Fruit fly (Drosophila melanogaster) whole organism, prepupa: ENCODE results near the gene Capa.

Experiments used
- Blimp-1 ChIP-seq: fragments of 200-800 bp; sonication (Bioruptor generic); optimal IDR thresholded peaks from 3 replicates; lab custom pipeline; 2017; ENCODE audit warnings: missing biosample characterization, missing genetic modification characterization, mild to moderate bottlenecking, moderate library complexity, missing genetic modification reagents
- CG10631 ChIP-seq: fragments of 200-800 bp; sonication (Bioruptor generic); optimal IDR thresholded peaks from 2 replicates; lab custom pipeline; 2016; ENCODE audit warnings: missing biosample characterization, missing genetic modification characterization
- CG10669 ChIP-seq: fragments of 200-800 bp; sonication (Bioruptor generic); optimal IDR thresholded peaks from 3 replicates; lab custom pipeline; 2018; ENCODE audit warnings: missing biosample characterization, mild to moderate bottlenecking, missing genetic modification characterization, moderate library complexity
- CG11294 ChIP-seq: fragments of 200-800 bp; sonication (Bioruptor generic); IDR thresholded peaks from 2 replicates; pipeline ENCODE4 v1.3.6; 2022; ENCODE audit warnings: missing biosample characterization, missing genetic modification characterization
- CG11762 ChIP-seq: fragments of 200-800 bp; sonication (Bioruptor generic); optimal IDR thresholded peaks from 3 replicates; lab custom pipeline; 2016; ENCODE audit warnings: missing biosample characterization, missing genetic modification characterization; ENCODE audit not compliant: insufficient read depth
- CG11902 ChIP-seq: fragments of 200-800 bp; sonication (Bioruptor generic); optimal IDR thresholded peaks from 3 replicates; lab custom pipeline; 2016; ENCODE audit warnings: missing biosample characterization, missing genetic modification characterization
- CG1621 ChIP-seq: fragments of 200-800 bp; sonication (Bioruptor generic); optimal IDR thresholded peaks from 3 replicates; lab custom pipeline; 2018; ENCODE audit warnings: missing biosample characterization, mild to moderate bottlenecking, missing genetic modification characterization
- CG16779 ChIP-seq: fragments of 200-800 bp; sonication (Bioruptor generic); optimal IDR thresholded peaks from 3 replicates; lab custom pipeline; 2017; ENCODE audit warnings: missing biosample characterization, mild to moderate bottlenecking, missing genetic modification characterization
- CG3032 ChIP-seq: fragments of 200-800 bp; optimal IDR thresholded peaks from 2 replicates; lab custom pipeline; 2019; ENCODE audit warnings: missing biosample characterization, mild to moderate bottlenecking, missing genetic modification characterization, moderate library complexity
- CG32006 ChIP-seq: fragments of 200-800 bp; sonication (Bioruptor generic); optimal IDR thresholded peaks from 3 replicates; lab custom pipeline; 2017; ENCODE audit warnings: missing biosample characterization, mild to moderate bottlenecking, missing genetic modification characterization
- CG3919 ChIP-seq: fragments of 200-800 bp; sonication (Bioruptor generic); optimal IDR thresholded peaks from 3 replicates; lab custom pipeline; 2016; ENCODE audit warnings: missing biosample characterization, missing genetic modification characterization
- CG4318 ChIP-seq: fragments of 200-800 bp; sonication (Bioruptor generic); optimal IDR thresholded peaks from 3 replicates; lab custom pipeline; 2017; ENCODE audit warnings: missing biosample characterization, mild to moderate bottlenecking, missing genetic modification characterization
- CG6163 ChIP-seq: fragments of 200-800 bp; sonication (Bioruptor generic); IDR thresholded peaks from 3 replicates; pipeline ENCODE4 v1.3.6; 2022; ENCODE audit warnings: missing biosample characterization, missing genetic modification characterization
- CG6276 ChIP-seq: fragments of 200-800 bp; sonication (Bioruptor generic); optimal IDR thresholded peaks from 2 replicates; lab custom pipeline; 2017; ENCODE audit warnings: missing biosample characterization, mild to moderate bottlenecking, missing genetic modification characterization
- CG6808 ChIP-seq: fragments of 200-800 bp; sonication (Bioruptor generic); optimal IDR thresholded peaks from 3 replicates; lab custom pipeline; 2017; ENCODE audit warnings: missing biosample characterization, missing genetic modification characterization, mild to moderate bottlenecking, moderate library complexity, missing genetic modification reagents
- CG6854 ChIP-seq: fragments of 200-800 bp; sonication (Bioruptor generic); optimal IDR thresholded peaks from 2 replicates; lab custom pipeline; 2017; ENCODE audit warnings: missing biosample characterization, mild to moderate bottlenecking, missing genetic modification characterization
- CG8632 ChIP-seq: fragments of 200-800 bp; sonication (Bioruptor generic); optimal IDR thresholded peaks from 3 replicates; lab custom pipeline; 2016; ENCODE audit warnings: missing biosample characterization, missing genetic modification characterization
- Eip75B ChIP-seq: fragments of 200-800 bp; sonication (Bioruptor generic); optimal IDR thresholded peaks from 3 replicates; lab custom pipeline; 2016; ENCODE audit warnings: missing biosample characterization, missing genetic modification characterization
- Eip78C ChIP-seq: fragments of 200-800 bp; sonication (Bioruptor generic); peaks from one replicate; lab custom pipeline; 2016; ENCODE audit warnings: missing biosample characterization, missing genetic modification characterization
- Ets21C ChIP-seq: fragments of 200-800 bp; sonication (Bioruptor generic); optimal IDR thresholded peaks from 3 replicates; lab custom pipeline; 2016; ENCODE audit warnings: missing biosample characterization, missing genetic modification characterization
- Hr38 ChIP-seq: sonication (Bioruptor generic); optimal IDR thresholded peaks from 2 replicates; lab custom pipeline; 2016; ENCODE audit warnings: missing biosample characterization, missing genetic modification characterization
- Hr39 ChIP-seq: fragments of 200-800 bp; sonication (Bioruptor generic); optimal IDR thresholded peaks from 2 replicates; lab custom pipeline; 2016; ENCODE audit warnings: missing biosample characterization, missing genetic modification characterization
- Hr4 ChIP-seq: fragments of 200-800 bp; sonication (Bioruptor generic); optimal IDR thresholded peaks from 3 replicates; lab custom pipeline; 2016; ENCODE audit warnings: missing biosample characterization, missing genetic modification characterization
- OdsH ChIP-seq: fragments of 200-800 bp; sonication (Bioruptor generic); optimal IDR thresholded peaks from 3 replicates; lab custom pipeline; 2016; ENCODE audit warnings: missing biosample characterization, missing genetic modification characterization
- Smox ChIP-seq: fragments of 200-800 bp; sonication (Bioruptor generic); optimal IDR thresholded peaks from 3 replicates; lab custom pipeline; 2016; ENCODE audit warnings: missing biosample characterization, missing genetic modification characterization
- Sox102F ChIP-seq: fragments of 200-800 bp; sonication (Bioruptor generic); optimal IDR thresholded peaks from 2 replicates; lab custom pipeline; 2016; ENCODE audit warnings: missing biosample characterization, mild to moderate bottlenecking, missing genetic modification characterization
- Sox14 ChIP-seq: fragments of 200-800 bp; sonication (Bioruptor generic); optimal IDR thresholded peaks from 3 replicates; lab custom pipeline; 2016; ENCODE audit warnings: missing biosample characterization, missing genetic modification characterization
- acj6 ChIP-seq: fragments of 200-800 bp; sonication (Bioruptor generic); optimal IDR thresholded peaks from 3 replicates; lab custom pipeline; 2016; ENCODE audit warnings: missing biosample characterization, missing genetic modification characterization
- cyc ChIP-seq: fragments of 200-800 bp; sonication (Bioruptor generic); optimal IDR thresholded peaks from 3 replicates; lab custom pipeline; 2016; ENCODE audit warnings: missing biosample characterization, missing genetic modification characterization
- dsx ChIP-seq: fragments of 200-800 bp; optimal IDR thresholded peaks from 3 replicates; lab custom pipeline; 2019; ENCODE audit warnings: missing biosample characterization, mild to moderate bottlenecking, missing genetic modification characterization, moderate library complexity; ENCODE audit not compliant: poor library complexity, severe bottlenecking
- eg ChIP-seq: fragments of 200-800 bp; sonication (Bioruptor generic); IDR thresholded peaks from 3 replicates; pipeline ENCODE4 v1.3.6; 2022; ENCODE audit warnings: missing biosample characterization, missing genetic modification characterization
- esn ChIP-seq: fragments of 200-800 bp; sonication (Bioruptor generic); optimal IDR thresholded peaks from 2 replicates; lab custom pipeline; 2016; ENCODE audit warnings: missing biosample characterization, mild to moderate bottlenecking, missing genetic modification characterization, moderate library complexity
- fd59A ChIP-seq: fragments of 200-800 bp; sonication (Bioruptor generic); optimal IDR thresholded peaks from 2 replicates; lab custom pipeline; 2017; ENCODE audit warnings: missing biosample characterization, mild to moderate bottlenecking, missing genetic modification characterization, missing genetic modification reagents
- fd85E ChIP-seq: fragments of 200-800 bp; sonication (Bioruptor generic); optimal IDR thresholded peaks from 3 replicates; lab custom pipeline; 2016; ENCODE audit warnings: missing biosample characterization, missing genetic modification characterization
- fkh ChIP-seq: fragments of 200-800 bp; sonication (Bioruptor generic); optimal IDR thresholded peaks from 3 replicates; lab custom pipeline; 2017; ENCODE audit warnings: missing biosample characterization, mild to moderate bottlenecking, missing genetic modification characterization, moderate library complexity
- lz ChIP-seq: fragments of 200-800 bp; sonication (Bioruptor generic); optimal IDR thresholded peaks from 3 replicates; lab custom pipeline; 2016; ENCODE audit warnings: missing biosample characterization, missing genetic modification characterization
- net ChIP-seq: fragments of 200-800 bp; sonication (Bioruptor generic); optimal IDR thresholded peaks from 3 replicates; lab custom pipeline; 2016; ENCODE audit warnings: missing biosample characterization, missing genetic modification characterization
- pdm3 ChIP-seq: fragments of 200-800 bp; sonication (Bioruptor generic); optimal IDR thresholded peaks from 3 replicates; lab custom pipeline; 2016; ENCODE audit warnings: missing biosample characterization, missing genetic modification characterization
- salr ChIP-seq, 2 experiments: fragments of 200-800 bp; sonication (Bioruptor generic); optimal IDR thresholded peaks; 3 replicates each; lab custom pipeline; 2016 to 2018; ENCODE audit warnings: missing biosample characterization in 2 of 2, missing genetic modification characterization in 2 of 2, mild to moderate bottlenecking in 1 of 2
- spab ChIP-seq: fragments of 200-800 bp; sonication (Bioruptor generic); optimal IDR thresholded peaks from 2 replicates; lab custom pipeline; 2017; ENCODE audit warnings: missing biosample characterization, mild to moderate bottlenecking, missing genetic modification characterization, missing genetic modification reagents
- ss ChIP-seq, 2 experiments: fragments of 200-800 bp; sonication (Bioruptor generic); optimal IDR thresholded peaks; 2 replicates in 1 of 2; 3 replicates in 1 of 2; lab custom pipeline; 2017 to 2018; ENCODE audit warnings: mild to moderate bottlenecking in 2 of 2, missing biosample characterization in 2 of 2, missing genetic modification characterization in 2 of 2, moderate library complexity in 1 of 2
- topi ChIP-seq: fragments of 200-800 bp; sonication (Bioruptor generic); optimal IDR thresholded peaks from 3 replicates; lab custom pipeline; 2016; ENCODE audit warnings: missing biosample characterization, missing genetic modification characterization
- vri ChIP-seq: fragments of 200-800 bp; sonication (Bioruptor generic); optimal IDR thresholded peaks from 3 replicates; lab custom pipeline; 2016; ENCODE audit warnings: missing biosample characterization, mild to moderate bottlenecking, missing genetic modification characterization

Capa gene

DNA sequence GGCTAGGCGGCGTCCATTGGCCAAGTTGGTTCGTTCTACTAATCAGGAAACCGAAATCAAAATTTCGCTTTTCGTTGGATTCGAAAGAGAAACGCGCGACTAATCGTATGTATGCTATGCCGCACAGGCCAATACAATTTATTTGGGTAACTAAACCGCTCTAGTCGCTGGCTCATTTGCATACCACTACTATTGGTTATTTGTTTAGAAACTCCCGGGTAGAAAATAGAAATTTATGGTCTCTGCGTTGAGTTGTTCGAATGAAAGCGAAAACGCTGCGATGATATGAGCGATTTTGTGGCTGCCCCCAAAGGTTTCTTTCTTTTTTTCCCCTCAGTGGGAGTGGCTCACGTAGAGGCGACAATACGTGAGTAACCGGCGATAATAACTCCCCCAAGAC lies 21.1 kb downstream of the Capa start:
- no peak for TF ChIP-seq Blimp-1 (GFP tag; lab: Kevin White, UChicago)
- TF ChIP-seq spab (GFP tag; lab: Kevin White, UChicago): no peak
- no peak for TF ChIP-seq eg (GFP tag; lab: Robert Waterston, UW)
- TF ChIP-seq Eip78C (GFP tag; lab: Kevin White, UChicago): no peak
- no peak for TF ChIP-seq Smox (GFP tag; lab: Kevin White, UChicago)
- TF ChIP-seq fkh (GFP tag; lab: Kevin White, UChicago): no peak
- TF ChIP-seq OdsH (GFP tag; lab: Kevin White, UChicago): no peak
- no peak for TF ChIP-seq CG11902
- TF ChIP-seq Sox14 (GFP tag; lab: Kevin White, UChicago): no peak
- TF ChIP-seq CG1621 (tag; lab: Kevin White, UChicago): no peak
- TF ChIP-seq CG4318: no peak
- no peak for TF ChIP-seq CG3032 (tag; lab: Kevin White, UChicago)
- TF ChIP-seq Ets21C (GFP tag; lab: Kevin White, UChicago): no peak
- TF ChIP-seq CG3919: no peak
- TF ChIP-seq salr (GFP tag; optimal IDR thresholded peaks at IDR 0.05; lab: Kevin White, UChicago): no peak
- TF ChIP-seq topi (GFP tag; lab: Kevin White, UChicago): no peak
- no peak for TF ChIP-seq CG10631
- TF ChIP-seq Sox102F: no peak
- no peak for TF ChIP-seq CG11762

DNA sequence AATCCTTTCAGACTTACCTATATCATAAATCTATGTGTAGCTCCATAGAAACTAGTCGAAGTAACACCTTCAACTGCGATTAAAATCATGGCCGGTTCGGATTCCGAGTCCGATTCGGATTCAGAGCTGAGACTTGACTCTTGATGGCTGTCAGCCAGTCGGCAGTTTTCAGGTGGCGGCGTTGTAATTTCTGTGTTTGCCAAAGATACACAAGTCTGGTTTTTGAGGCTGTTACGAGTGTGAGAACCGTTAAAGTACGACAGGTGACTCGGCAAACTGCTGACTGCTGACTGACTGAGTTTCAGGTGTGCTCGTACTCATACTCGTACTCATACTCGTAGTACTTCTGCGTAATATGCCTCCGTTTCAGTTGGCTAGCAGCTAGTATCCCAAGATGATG lies 23.0 kb downstream of the Capa start:
- TF ChIP-seq Hr38 (GFP tag; lab: Kevin White, UChicago): no peak
- no peak for TF ChIP-seq esn (GFP tag; lab: Kevin White, UChicago)
- peak; percentile 76 for TF ChIP-seq fkh (GFP tag; lab: Kevin White, UChicago)

DNA sequence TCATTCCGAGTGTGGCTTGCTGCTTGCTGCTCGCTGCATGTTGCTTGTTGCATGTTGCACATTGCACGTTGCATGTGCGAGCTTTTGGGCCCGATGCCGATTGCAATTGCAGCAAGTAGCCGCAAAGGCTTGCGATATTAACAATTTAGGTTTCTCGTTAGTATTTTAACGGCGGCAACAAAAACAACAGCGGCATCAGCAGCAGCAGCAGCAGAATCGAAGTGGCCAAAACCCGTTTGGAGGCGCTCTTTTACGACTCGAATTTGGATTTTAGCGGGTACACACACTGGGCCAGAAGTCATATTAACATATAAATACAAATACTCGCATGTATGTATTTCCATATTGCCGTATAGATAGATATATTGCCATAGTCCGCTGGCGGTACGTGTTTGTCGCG lies 33.8 kb downstream of the Capa start:
- TF ChIP-seq Ets21C (GFP tag; lab: Kevin White, UChicago) (no peak), CG3919 (no peak), ss (GFP tag; optimal IDR thresholded peaks at IDR 0.05; lab: Kevin White, UChicago) (peak in 1 of 2 experiments; percentile 22), CG6163 (GFP tag; lab: Robert Waterston, UW) (no peak), pdm3 (GFP tag; lab: Kevin White, UChicago) (no peak), Eip75B (GFP tag; lab: Kevin White, UChicago) (no peak)

DNA sequence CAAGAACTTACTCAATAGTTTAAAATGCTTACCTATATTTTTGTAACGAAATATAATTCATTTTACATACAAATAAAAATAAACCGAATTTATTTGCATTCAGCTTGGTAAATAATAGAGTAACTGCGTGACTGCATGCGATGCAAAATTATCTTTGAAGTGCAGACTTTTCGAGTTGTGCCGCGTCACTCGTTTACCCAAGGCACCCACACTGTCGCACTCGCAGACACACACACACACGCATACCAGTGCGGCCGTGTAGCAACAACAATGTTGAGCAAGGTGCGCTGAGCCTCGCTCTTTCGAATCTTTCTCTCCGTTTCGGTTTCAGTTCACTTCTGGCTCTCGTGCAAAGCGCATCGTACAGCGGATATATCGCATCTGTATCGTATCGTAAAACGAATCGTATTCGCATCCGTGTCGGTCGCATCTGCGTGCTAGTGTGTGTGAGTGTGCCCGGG lies 37.4 kb downstream of the Capa start, which contains the start of gene CG31038:
Gene CG31038 (plus strand): TSS at position 327 of the 461 bp plus-strand sequence.
- no peak for TF ChIP-seq Hr38 (GFP tag; lab: Kevin White, UChicago)
- TF ChIP-seq CG11294 (GFP tag; lab: Robert Waterston, UW): no peak
- TF ChIP-seq cyc (GFP tag; lab: Kevin White, UChicago): peak; percentile 30
- no peak for TF ChIP-seq fd85E
- peak; percentile 36 for TF ChIP-seq CG3919
- TF ChIP-seq CG6808 (GFP tag; lab: Kevin White, UChicago): peak; percentile 55
- peak; percentile 51 for TF ChIP-seq CG10669 (GFP tag; lab: Kevin White, UChicago)
- TF ChIP-seq CG16779 (tag; lab: Kevin White, UChicago): peak; percentile 39
- TF ChIP-seq CG4318: no peak
- TF ChIP-seq CG6276 (GFP tag; lab: Kevin White, UChicago): peak; percentile 57
- TF ChIP-seq Hr39 (GFP tag; lab: Kevin White, UChicago): peak; percentile 10
- TF ChIP-seq CG8632: peak; percentile 51
- peak; percentile 69 for TF ChIP-seq CG6163 (GFP tag; lab: Robert Waterston, UW)
- no peak for TF ChIP-seq CG11902
- TF ChIP-seq ss (GFP tag; optimal IDR thresholded peaks at IDR 0.05; lab: Kevin White, UChicago): peak; percentile 63 to 79
- TF ChIP-seq Blimp-1 (GFP tag; lab: Kevin White, UChicago): peak; percentile 18
- peak; percentile 39 for TF ChIP-seq lz (GFP tag; lab: Kevin White, UChicago)
- peak; percentile 33 for TF ChIP-seq fd59A (GFP tag; lab: Kevin White, UChicago)
- TF ChIP-seq Smox (GFP tag; lab: Kevin White, UChicago): peak; percentile 66
- TF ChIP-seq OdsH (GFP tag; lab: Kevin White, UChicago): peak; percentile 54
- peak; percentile 68 for TF ChIP-seq esn (GFP tag; lab: Kevin White, UChicago)
- peak; percentile 44 for TF ChIP-seq topi (GFP tag; lab: Kevin White, UChicago)
- TF ChIP-seq spab (GFP tag; lab: Kevin White, UChicago): peak; percentile 28
- peak; percentile 25 for TF ChIP-seq CG6854
- TF ChIP-seq CG32006 (GFP tag; lab: Kevin White, UChicago): peak; percentile 63
- peak; percentile 95 for TF ChIP-seq dsx (GFP tag; lab: Kevin White, UChicago)
- no peak for TF ChIP-seq CG11762
- peak; percentile 63 for TF ChIP-seq Hr4 (GFP tag; lab: Kevin White, UChicago)
- peak; percentile 48 for TF ChIP-seq vri (GFP tag; lab: Kevin White, UChicago)
- peak; percentile 39 for TF ChIP-seq acj6 (GFP tag; lab: Kevin White, UChicago)
- TF ChIP-seq net (GFP tag; lab: Kevin White, UChicago): peak; percentile 60
- TF ChIP-seq eg (GFP tag; lab: Robert Waterston, UW): peak; percentile 70; the same call in 2 of the 3 replicates
- TF ChIP-seq pdm3 (GFP tag; lab: Kevin White, UChicago): peak; percentile 63
